Fruit fly (Drosophila melanogaster): ENCODE measurements around the gene NimC3.

DNA sequence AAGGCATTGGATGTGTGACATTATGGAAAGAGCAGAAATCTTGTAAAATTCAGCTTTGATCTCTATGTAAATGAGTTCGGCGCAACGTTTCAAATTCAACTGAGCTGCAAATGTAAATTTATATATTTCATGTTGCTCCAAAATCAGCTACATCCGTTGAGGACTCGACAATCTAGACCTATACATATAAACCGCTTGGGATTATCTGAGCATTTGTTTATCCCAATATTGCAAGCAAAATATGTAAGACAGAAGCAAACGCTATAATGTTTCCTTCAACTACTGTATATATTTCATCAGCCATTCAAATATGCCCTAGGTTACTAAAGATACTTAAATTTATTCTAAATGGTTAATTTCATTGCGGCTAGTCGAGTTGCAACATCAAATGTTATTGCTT lies 43.3 kb downstream of the NimC3 start, which contains the start of gene NimC1:
- TF ChIP-seq Abd-B (GFP tag; optimal IDR thresholded peaks at IDR 0.05) (no peak), CG9705 (GFP tag; optimal IDR thresholded peaks at IDR 0.05) (no peak), Hnf4 (GFP tag; optimal IDR thresholded peaks at IDR 0.05) (no peak), HLH106 (tag; optimal IDR thresholded peaks at IDR 0.05) (no peak), usp (GFP tag; optimal IDR thresholded peaks at IDR 0.05) (no peak), dsf (GFP tag; optimal IDR thresholded peaks at IDR 0.05; ENCODE audit: borderline replicate concordance) (no peak), N (GFP tag; optimal IDR thresholded peaks at IDR 0.05) (no peak), lola (GFP tag; optimal IDR thresholded peaks at IDR 0.05) (no peak), Myc (optimal IDR thresholded peaks at IDR 0.05) (no peak), GATAd (GFP tag; optimal IDR thresholded peaks at IDR 0.05) (no peak)

All from whole organism, wandering third instar larva.